Worm (Caenorhabditis elegans) whole organism, L4 larva: ENCODE results near the gene Y57G11A.4.

Source experiments
- lin-1 ChIP-seq: fragments of 200-800 bp; sonication (Bioruptor generic); IDR thresholded peaks from 2 replicates; pipeline ENCODE4 v1.3.6; 2022; ENCODE audit warnings: missing genetic modification reagents, missing genetic modification characterization, missing compliant biosample characterization
- nhr-6 ChIP-seq: fragments of 150-350 bp; optimal IDR thresholded peaks from 2 replicates; lab custom pipeline; 2014; ENCODE audit warnings: missing biosample characterization, missing genetic modification characterization

- TF ChIP-seq lin-1 (peak; percentile 62; the same call in 1 of the 2 replicates), nhr-6 (peak; percentile 96)
These were observed 18.0 kb upstream of the Y57G11A.4 start, which contains the start of gene dld-1 for ce11 chrIV:14464065-14464567.
